Fruit fly (Drosophila melanogaster) whole organism, adult: ENCODE data around the gene CG6481.

Source experiments
- CG11617 ChIP-seq: fragments of 200-800 bp; sonication (Bioruptor generic); optimal IDR thresholded peaks from 2 replicates; lab custom pipeline; 2017; ENCODE audit warnings: mild to moderate bottlenecking, missing biosample characterization, missing genetic modification reagents, missing genetic modification characterization
- CG12768 ChIP-seq: fragments of 200-800 bp; sonication (Bioruptor generic); optimal IDR thresholded peaks from 2 replicates; lab custom pipeline; 2017; ENCODE audit warnings: missing biosample characterization, missing genetic modification characterization, mild to moderate bottlenecking, moderate library complexity, missing genetic modification reagents
- CG14711 ChIP-seq: fragments of 200-800 bp; sonication (Bioruptor generic); optimal IDR thresholded peaks from 2 replicates; lab custom pipeline; 2018; ENCODE audit warnings: missing biosample characterization, mild to moderate bottlenecking, missing genetic modification characterization, moderate library complexity
- CG1620 ChIP-seq: fragments of 200-800 bp; sonication (Bioruptor generic); optimal IDR thresholded peaks from 2 replicates; lab custom pipeline; 2016; ENCODE audit warnings: missing biosample characterization, missing genetic modification characterization
- CG33017 ChIP-seq: fragments of 200-800 bp; sonication (Bioruptor generic); optimal IDR thresholded peaks from 2 replicates; lab custom pipeline; 2018; ENCODE audit warnings: missing biosample characterization, mild to moderate bottlenecking, missing genetic modification characterization, moderate library complexity
- CG5204 ChIP-seq: fragments of 200-800 bp; sonication (Bioruptor generic); optimal IDR thresholded peaks from 2 replicates; lab custom pipeline; 2016; ENCODE audit warnings: missing biosample characterization, missing genetic modification characterization
- CG7045 ChIP-seq: fragments of 200-800 bp; sonication (Bioruptor generic); optimal IDR thresholded peaks from 2 replicates; lab custom pipeline; 2017; ENCODE audit warnings: missing biosample characterization, mild to moderate bottlenecking, missing genetic modification characterization
- CG7101 ChIP-seq: fragments of 200-800 bp; sonication (Bioruptor generic); optimal IDR thresholded peaks from 2 replicates; lab custom pipeline; 2018; ENCODE audit warnings: missing biosample characterization, mild to moderate bottlenecking, missing genetic modification characterization, moderate library complexity
- Clk ChIP-seq: fragments of 200-800 bp; sonication (Bioruptor generic); optimal IDR thresholded peaks from 2 replicates; lab custom pipeline; 2017; ENCODE audit warnings: missing biosample characterization, missing genetic modification characterization
- Crg-1 ChIP-seq: fragments of 200-800 bp; sonication (Bioruptor generic); optimal IDR thresholded peaks from 2 replicates; lab custom pipeline; 2016; ENCODE audit warnings: missing biosample characterization, missing genetic modification characterization
- Hr96 ChIP-seq: fragments of 200-800 bp; sonication (Bioruptor generic); optimal IDR thresholded peaks from 2 replicates; lab custom pipeline; 2016; ENCODE audit warnings: missing biosample characterization, missing genetic modification characterization
- Mnt ChIP-seq: fragments of 200-800 bp; sonication (Bioruptor generic); optimal IDR thresholded peaks from 2 replicates; lab custom pipeline; 2016; ENCODE audit warnings: missing biosample characterization, mild to moderate bottlenecking, missing genetic modification characterization
- bab1 ChIP-seq: fragments of 200-800 bp; sonication (Bioruptor generic); optimal IDR thresholded peaks from 3 replicates; lab custom pipeline; 2019; ENCODE audit warnings: missing biosample characterization, mild to moderate bottlenecking, missing genetic modification characterization, moderate library complexity
- cic ChIP-seq: fragments of 200-800 bp; sonication (Bioruptor generic); optimal IDR thresholded peaks from 2 replicates; lab custom pipeline; 2017; ENCODE audit warnings: missing biosample characterization, mild to moderate bottlenecking, missing genetic modification characterization, moderate library complexity
- cnc ChIP-seq, 2 experiments: fragments of >200 bp; optimal IDR thresholded peaks; 2 replicates each; lab custom pipeline; 2017
- kay ChIP-seq: fragments of 200-800 bp; sonication (Bioruptor generic); peaks from one replicate; lab custom pipeline; 2016; ENCODE audit warnings: missing biosample characterization, missing genetic modification characterization, borderline replicate concordance
- ovo ChIP-seq: fragments of 200-800 bp; sonication (Bioruptor generic); optimal IDR thresholded peaks from 2 replicates; lab custom pipeline; 2016; ENCODE audit warnings: missing biosample characterization, missing genetic modification characterization
- pad ChIP-seq: fragments of 200-800 bp; sonication (Bioruptor generic); optimal IDR thresholded peaks from 3 replicates; lab custom pipeline; 2017; ENCODE audit warnings: missing biosample characterization, missing genetic modification characterization, mild to moderate bottlenecking, moderate library complexity, missing genetic modification reagents
- tj ChIP-seq: fragments of 200-800 bp; sonication (Bioruptor generic); optimal IDR thresholded peaks from 3 replicates; lab custom pipeline; 2017; ENCODE audit warnings: missing biosample characterization, mild to moderate bottlenecking, missing genetic modification characterization, moderate library complexity
- toe ChIP-seq: fragments of 200-800 bp; sonication (Bioruptor generic); optimal IDR thresholded peaks from 2 replicates; lab custom pipeline; 2016; ENCODE audit warnings: missing biosample characterization, missing genetic modification characterization

CG6481 gene

DNA sequence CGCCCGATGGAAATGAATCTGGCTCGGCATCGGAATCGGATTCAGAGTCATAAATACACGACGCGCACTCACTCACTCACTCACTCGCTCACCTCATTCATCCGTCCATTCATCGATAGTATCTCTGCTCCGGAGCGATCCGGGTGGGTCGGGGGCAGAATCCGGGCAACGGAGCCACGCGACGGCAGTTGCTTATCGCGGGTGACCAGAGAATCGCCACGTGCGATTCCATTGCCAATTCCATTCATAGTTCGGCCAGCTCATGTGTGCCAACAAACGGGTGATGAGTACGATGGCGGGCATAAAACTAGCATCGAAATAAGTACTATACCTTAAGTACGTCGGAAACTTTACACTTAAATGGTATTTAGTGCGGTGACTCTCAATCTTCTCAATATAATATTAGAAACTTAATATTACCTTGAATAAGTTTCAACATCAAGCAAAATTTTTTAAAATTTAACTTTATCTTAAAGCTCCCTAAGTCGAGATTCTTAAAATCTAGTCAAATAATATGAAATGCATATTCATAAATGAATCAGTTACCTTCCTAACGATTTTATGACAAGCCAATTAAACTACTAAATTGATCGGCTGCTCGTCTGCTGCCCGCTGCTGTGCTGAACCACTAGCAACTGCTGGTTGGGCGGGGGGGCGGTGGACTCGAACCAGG is 2.5 kb upstream of the CG6481 start:
- TF ChIP-seq cic (GFP tag; lab: Kevin White, UChicago) (peak; percentile 87), Hr96 (no peak), Crg-1 (GFP tag; lab: Kevin White, UChicago) (no peak), CG5204 (GFP tag; lab: Kevin White, UChicago) (no peak), Mnt (GFP tag; lab: Kevin White, UChicago) (peak; percentile 31)

DNA sequence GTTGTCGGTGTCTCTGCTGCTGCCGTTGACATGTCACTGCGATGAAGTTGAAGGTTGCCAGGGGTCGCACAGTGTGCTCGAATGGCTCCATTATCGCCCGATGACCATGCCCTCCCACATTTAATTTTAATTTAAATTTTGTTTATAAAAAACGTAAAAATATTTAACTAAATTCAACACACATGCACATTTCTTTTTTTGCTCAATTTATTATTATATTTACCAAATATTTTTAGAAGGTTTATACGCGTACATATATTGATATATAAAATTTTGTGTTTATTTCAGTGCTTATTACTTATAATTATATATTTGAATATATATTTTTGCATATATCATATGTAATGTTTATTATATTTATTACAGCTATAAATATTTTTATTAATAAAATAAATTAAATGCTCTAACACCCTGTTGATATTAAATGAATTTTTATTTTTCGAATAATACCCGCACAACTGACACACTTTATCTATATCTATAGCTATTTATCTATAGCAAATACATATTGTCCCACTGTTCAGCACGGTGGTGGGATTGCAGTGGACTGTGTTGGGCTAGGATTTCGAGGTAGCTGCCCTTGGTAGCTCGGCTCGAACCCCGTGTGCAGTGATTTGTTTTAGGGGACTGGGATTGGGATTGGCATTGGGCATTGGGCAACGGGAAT is 1.0 kb upstream of the CG6481 start:
- TF ChIP-seq Hr96 (no peak), CG1620 (no peak), bab1 (GFP tag; lab: Kevin White, UChicago) (no peak), cic (GFP tag; lab: Kevin White, UChicago) (no peak), CG7101 (tag; lab: Kevin White, UChicago) (no peak), Clk (GFP tag; lab: Kevin White, UChicago) (no peak), pad (no peak), cnc (optimal IDR thresholded peaks at IDR 0.05; lab: Kevin White, UChicago) (no peak), CG33017 (tag; lab: Kevin White, UChicago) (no peak), Mnt (GFP tag; lab: Kevin White, UChicago) (no peak), kay (GFP tag; lab: Kevin White, UChicago) (no peak), CG11617 (GFP tag; lab: Kevin White, UChicago) (no peak), CG7045 (GFP tag; lab: Kevin White, UChicago) (no peak), toe (GFP tag; lab: Kevin White, UChicago) (no peak), ovo (GFP tag; lab: Kevin White, UChicago) (no peak), CG5204 (GFP tag; lab: Kevin White, UChicago) (no peak), CG14711 (tag; lab: Kevin White, UChicago) (no peak), Crg-1 (GFP tag; lab: Kevin White, UChicago) (no peak), tj (GFP tag; lab: Kevin White, UChicago) (no peak), CG12768 (GFP tag; lab: Kevin White, UChicago) (no peak)

DNA sequence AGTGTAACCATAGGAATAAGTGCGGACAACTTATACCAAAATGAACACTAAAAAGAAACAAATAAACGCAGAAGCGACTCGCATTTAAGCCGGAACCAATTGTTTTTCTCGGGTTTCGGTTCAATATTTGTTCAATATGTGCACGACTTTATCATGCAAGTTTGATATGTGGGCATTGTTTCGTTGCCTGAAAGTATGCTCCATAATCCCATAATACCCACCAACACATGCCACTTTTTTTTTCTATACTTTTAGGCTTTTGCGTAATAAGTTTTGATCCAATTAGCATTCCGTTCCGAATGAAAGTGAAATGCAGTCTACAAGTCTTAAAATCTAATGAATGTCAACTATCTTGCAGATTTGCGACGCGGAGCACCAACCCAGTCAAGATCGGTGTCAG is 1.9 kb downstream of the CG6481 start:
- no peak for TF ChIP-seq CG12768 (GFP tag; lab: Kevin White, UChicago)
- peak; percentile 2 for TF ChIP-seq bab1 (GFP tag; lab: Kevin White, UChicago)

DNA sequence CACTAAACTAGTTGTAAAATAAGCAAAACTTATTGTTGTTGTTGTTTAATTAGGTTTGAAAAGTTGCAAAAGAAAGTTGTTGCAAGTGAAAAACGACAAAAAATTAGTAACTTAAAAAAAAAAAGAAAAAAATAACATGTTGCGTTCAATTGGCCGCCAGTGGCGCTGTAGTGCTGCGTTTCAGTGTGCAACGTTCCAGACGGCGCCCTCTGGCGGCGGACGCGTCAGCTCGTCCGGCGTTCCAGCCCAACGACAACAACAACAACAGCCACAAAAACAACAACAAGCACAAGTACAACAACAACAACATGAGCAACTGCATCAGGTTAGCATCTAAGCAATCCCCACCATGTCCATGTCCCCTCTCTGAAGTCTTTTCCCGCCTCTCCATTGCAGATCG is 4.8 kb downstream of the CG6481 start:
- TF ChIP-seq Crg-1 (GFP tag; lab: Kevin White, UChicago) (no peak), bab1 (GFP tag; lab: Kevin White, UChicago) (no peak), CG11617 (GFP tag; lab: Kevin White, UChicago) (no peak), CG33017 (tag; lab: Kevin White, UChicago) (no peak)

DNA sequence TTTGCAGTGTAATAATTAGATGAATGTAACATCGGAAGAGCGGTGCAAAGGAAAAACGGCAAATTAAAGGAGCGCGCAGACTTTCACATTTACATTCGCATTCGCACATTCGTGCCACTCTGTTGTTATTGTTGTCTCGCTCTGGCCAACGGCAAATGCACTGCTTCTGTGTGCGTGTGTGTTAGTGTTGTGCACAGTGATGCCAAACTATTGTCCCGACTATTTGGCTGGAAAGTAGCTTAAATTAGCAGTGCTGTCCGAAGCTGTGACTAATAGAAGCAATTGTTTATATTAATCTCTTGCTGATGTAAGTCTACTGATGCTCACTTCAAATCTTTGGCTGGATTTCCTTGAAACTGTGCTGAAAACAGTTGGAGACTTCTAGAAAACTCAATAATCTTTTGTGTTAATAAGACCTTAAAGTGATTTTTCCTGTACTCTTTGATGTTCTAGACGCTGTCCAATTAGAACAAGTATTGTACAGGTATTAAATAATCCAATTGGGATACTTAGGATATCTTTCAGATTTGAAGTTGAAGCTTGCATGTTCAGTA is 6.2 kb downstream of the CG6481 start:
- TF ChIP-seq pad, result peak; percentile 57
- TF ChIP-seq Mnt (GFP tag; lab: Kevin White, UChicago), result peak; percentile 26
- no peak for TF ChIP-seq CG12768 (GFP tag; lab: Kevin White, UChicago)
- TF ChIP-seq ovo (GFP tag; lab: Kevin White, UChicago), result peak; percentile 35
- no peak for TF ChIP-seq Crg-1 (GFP tag; lab: Kevin White, UChicago)
- TF ChIP-seq CG7101 (tag; lab: Kevin White, UChicago), result peak; percentile 14
- TF ChIP-seq CG33017 (tag; lab: Kevin White, UChicago), result no peak
- TF ChIP-seq bab1 (GFP tag; lab: Kevin White, UChicago), result no peak
- peak; percentile 34 for TF ChIP-seq toe (GFP tag; lab: Kevin White, UChicago)
- peak; percentile 73 for TF ChIP-seq kay (GFP tag; lab: Kevin White, UChicago)
- no peak for TF ChIP-seq CG7045 (GFP tag; lab: Kevin White, UChicago)
- TF ChIP-seq CG14711 (tag; lab: Kevin White, UChicago), result no peak
- TF ChIP-seq Hr96, result no peak
- no peak for TF ChIP-seq cnc (optimal IDR thresholded peaks at IDR 0.05; lab: Kevin White, UChicago)
- peak; percentile 61 for TF ChIP-seq tj (GFP tag; lab: Kevin White, UChicago)
- no peak for TF ChIP-seq CG1620
- TF ChIP-seq CG5204 (GFP tag; lab: Kevin White, UChicago), result no peak
- no peak for TF ChIP-seq CG11617 (GFP tag; lab: Kevin White, UChicago)
- no peak for TF ChIP-seq Clk (GFP tag; lab: Kevin White, UChicago)
- no peak for TF ChIP-seq cic (GFP tag; lab: Kevin White, UChicago)

DNA sequence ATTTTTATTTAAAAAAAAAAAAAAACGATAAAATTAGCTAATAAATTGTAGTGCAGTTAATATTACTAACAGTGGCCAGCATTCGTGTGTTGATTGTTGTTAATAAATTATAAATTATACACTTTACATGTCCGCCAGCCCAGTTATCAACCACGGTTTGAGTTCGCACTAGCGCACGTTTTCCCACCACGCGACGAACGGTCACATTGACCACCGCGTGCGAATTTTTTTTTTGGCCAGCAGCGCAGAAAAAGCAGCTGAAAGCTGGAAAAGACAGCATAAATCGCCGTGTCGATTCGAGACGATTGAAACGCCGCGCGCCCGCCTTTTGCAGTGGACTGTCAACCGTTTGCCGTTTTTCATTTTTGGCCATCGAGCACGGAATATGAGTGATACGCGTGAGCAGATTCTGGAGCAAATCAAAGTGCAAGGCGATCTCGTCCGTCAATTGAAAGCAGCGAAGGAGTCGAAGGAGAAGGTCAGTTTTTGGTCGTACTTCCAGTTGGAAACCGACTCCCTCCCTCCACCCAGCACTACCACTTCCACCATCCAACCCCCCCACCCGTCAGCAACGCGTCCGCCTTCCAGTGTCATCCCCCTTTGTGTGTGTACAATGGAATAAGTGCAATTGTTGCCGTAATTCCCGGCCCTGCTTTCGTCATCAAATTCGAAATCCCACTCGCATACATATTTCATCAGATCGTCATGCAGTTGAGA is 6.9 kb downstream of the CG6481 start, which contains the start of the genes Bx and HisRS:
TSS of gene Bx (plus strand) at position 224 of the 717 bp plus-strand sequence.
TSS of gene HisRS (plus strand) at position 224 of the 717 bp plus-strand sequence.
- TF ChIP-seq Crg-1 (GFP tag; lab: Kevin White, UChicago) (no peak), tj (GFP tag; lab: Kevin White, UChicago) (peak; percentile 76), CG7101 (tag; lab: Kevin White, UChicago) (peak; percentile 2), Mnt (GFP tag; lab: Kevin White, UChicago) (peak; percentile 100)
